Worm (Caenorhabditis elegans) whole organism, L2 larva: Measurements from ENCODE around the gene magu-2.

Source experiments
- C34F6.9 ChIP-seq: fragments of 150-350 bp; optimal IDR thresholded peaks from 2 replicates; lab custom pipeline; 2014; ENCODE audit warnings: missing biosample characterization, missing genetic modification characterization
- F13H6.1 ChIP-seq: sonication (generic microtip); optimal IDR thresholded peaks from 2 replicates; lab custom pipeline; 2016; ENCODE audit warnings: missing genetic modification characterization, missing compliant biosample characterization
- ZK546.5 ChIP-seq: sonication (generic microtip); optimal IDR thresholded peaks from 2 replicates; lab custom pipeline; 2017; ENCODE audit warnings: missing biosample characterization, missing genetic modification characterization
- alr-1 ChIP-seq: fragments of 150-350 bp; optimal IDR thresholded peaks from 2 replicates; lab custom pipeline; 2014; ENCODE audit warnings: missing biosample characterization, missing genetic modification characterization
- aly-2 ChIP-seq: fragments of 150-350 bp; optimal IDR thresholded peaks from 2 replicates; lab custom pipeline; 2014; ENCODE audit warnings: missing biosample characterization, missing genetic modification characterization
- ama-1 ChIP-seq: fragments of 150-350 bp; optimal IDR thresholded peaks from 2 replicates; lab custom pipeline; 2018; ENCODE audit warnings: inconsistent platforms
- ceh-16 ChIP-seq: fragments of 150-350 bp; optimal IDR thresholded peaks from 2 replicates; lab custom pipeline; 2014; ENCODE audit warnings: missing biosample characterization, missing genetic modification characterization
- ceh-82 ChIP-seq: fragments of 150-350 bp; optimal IDR thresholded peaks from 2 replicates; lab custom pipeline; 2014; ENCODE audit warnings: missing biosample characterization, missing genetic modification characterization
- crh-2 ChIP-seq: sonication (generic microtip); optimal IDR thresholded peaks from 2 replicates; lab custom pipeline; 2017; ENCODE audit warnings: missing biosample characterization, missing genetic modification characterization
- dmd-4 ChIP-seq: sonication (generic microtip); optimal IDR thresholded peaks from 2 replicates; lab custom pipeline; 2017; ENCODE audit warnings: missing biosample characterization, missing genetic modification characterization
- egl-27 ChIP-seq: sonication (generic microtip); optimal IDR thresholded peaks from 3 replicates; lab custom pipeline; 2017; ENCODE audit warnings: missing biosample characterization, missing genetic modification reagents, missing genetic modification characterization
- elt-3 ChIP-seq: sonication (generic microtip); optimal IDR thresholded peaks from 2 replicates; lab custom pipeline; 2017; ENCODE audit warnings: missing biosample characterization, missing genetic modification characterization
- fos-1 ChIP-seq: fragments of 150-350 bp; optimal IDR thresholded peaks from 2 replicates; lab custom pipeline; 2014; ENCODE audit warnings: missing biosample characterization, missing genetic modification characterization
- gmeb-1 ChIP-seq: fragments of 150-350 bp; optimal IDR thresholded peaks from 2 replicates; lab custom pipeline; 2014; ENCODE audit warnings: missing biosample characterization, missing genetic modification characterization
- lin-13 ChIP-seq: fragments of 150-350 bp; optimal IDR thresholded peaks from 2 replicates; lab custom pipeline; 2014; ENCODE audit warnings: missing biosample characterization, missing genetic modification reagents, missing genetic modification characterization
- lin-39 ChIP-seq: fragments of 150-350 bp; optimal IDR thresholded peaks from 2 replicates; lab custom pipeline; 2014; ENCODE audit warnings: missing biosample characterization, missing genetic modification reagents, missing genetic modification characterization
- lsy-2 ChIP-seq, 2 experiments: fragments of 150-350 bp in 1 of 2; sonication (generic microtip) in 1 of 2; optimal IDR thresholded peaks; 2 replicates each; lab custom pipeline; 2014 to 2017; ENCODE audit warnings: missing biosample characterization in 2 of 2, missing genetic modification characterization in 2 of 2
- mab-5 ChIP-seq: fragments of 150-350 bp; optimal IDR thresholded peaks from 2 replicates; lab custom pipeline; 2014; ENCODE audit warnings: missing biosample characterization, missing genetic modification characterization
- mdl-1 ChIP-seq, 2 experiments: fragments of 150-350 bp in 1 of 2; sonication (generic microtip) in 1 of 2; optimal IDR thresholded peaks; 2 replicates each; lab custom pipeline; 2017; ENCODE audit warnings: missing biosample characterization in 2 of 2, missing genetic modification characterization in 2 of 2
- nhr-12 ChIP-seq: fragments of 150-350 bp; optimal IDR thresholded peaks from 2 replicates; lab custom pipeline; 2014; ENCODE audit warnings: missing biosample characterization, missing genetic modification characterization
- nhr-129 ChIP-seq: fragments of 150-350 bp; optimal IDR thresholded peaks from 2 replicates; lab custom pipeline; 2014; ENCODE audit warnings: missing biosample characterization, missing genetic modification characterization
- nhr-237 ChIP-seq: fragments of 150-350 bp; optimal IDR thresholded peaks from 2 replicates; lab custom pipeline; 2014; ENCODE audit warnings: missing biosample characterization, missing genetic modification characterization
- nhr-25 ChIP-seq: fragments of 150-350 bp; sonication (generic microtip); optimal IDR thresholded peaks from 3 replicates; lab custom pipeline; 2014; ENCODE audit warnings: missing biosample characterization, missing genetic modification characterization
- nhr-6 ChIP-seq: fragments of 150-350 bp; optimal IDR thresholded peaks from 2 replicates; lab custom pipeline; 2014; ENCODE audit warnings: missing biosample characterization, missing genetic modification characterization
- nhr-77 ChIP-seq: fragments of 150-350 bp; optimal IDR thresholded peaks from 2 replicates; lab custom pipeline; 2014; ENCODE audit warnings: missing biosample characterization, missing genetic modification characterization
- peb-1 ChIP-seq: fragments of 150-350 bp; optimal IDR thresholded peaks from 2 replicates; lab custom pipeline; 2014; ENCODE audit warnings: missing biosample characterization, missing genetic modification characterization
- sem-4 ChIP-seq: fragments of 150-350 bp; optimal IDR thresholded peaks from 2 replicates; lab custom pipeline; 2014; ENCODE audit warnings: missing biosample characterization, missing genetic modification reagents, missing genetic modification characterization
- skn-1 ChIP-seq: sonication (generic microtip); optimal IDR thresholded peaks from 2 replicates; lab custom pipeline; 2017; ENCODE audit warnings: missing biosample characterization, missing genetic modification characterization
- sma-3 ChIP-seq: sonication (generic microtip); optimal IDR thresholded peaks from 2 replicates; lab custom pipeline; 2016; ENCODE audit warnings: missing genetic modification reagents, missing genetic modification characterization, missing compliant biosample characterization
- sma-9 ChIP-seq, 2 experiments: fragments of 150-350 bp in 1 of 2; sonication (generic microtip) in 1 of 2; optimal IDR thresholded peaks; 2 replicates each; lab custom pipeline; 2014 to 2016; ENCODE audit warnings: missing genetic modification characterization in 2 of 2, mild to moderate bottlenecking in 1 of 2, missing biosample characterization in 1 of 2, missing compliant biosample characterization in 1 of 2, missing genetic modification reagents in 1 of 2, moderate library complexity in 1 of 2
- snpc-4 ChIP-seq: fragments of 150-350 bp; optimal IDR thresholded peaks from 2 replicates; lab custom pipeline; 2014; ENCODE audit warnings: missing biosample characterization, missing genetic modification characterization
- unc-55 ChIP-seq: fragments of 150-350 bp; sonication (generic microtip); optimal IDR thresholded peaks from 3 replicates; lab custom pipeline; 2014; ENCODE audit warnings: missing biosample characterization, missing genetic modification reagents, missing genetic modification characterization
- unc-62 ChIP-seq: fragments of 150-350 bp; optimal IDR thresholded peaks from 2 replicates; lab custom pipeline; 2014; ENCODE audit warnings: missing biosample characterization, missing genetic modification reagents, missing genetic modification characterization
- zag-1 ChIP-seq: fragments of 150-350 bp; optimal IDR thresholded peaks from 2 replicates; lab custom pipeline; 2014; ENCODE audit warnings: missing biosample characterization, missing genetic modification characterization
- ztf-1 ChIP-seq: fragments of 200-800 bp; sonication (Bioruptor generic); conservative IDR thresholded peaks from 2 replicates; pipeline ENCODE4 v1.3.6; 2022; ENCODE audit warnings: missing genetic modification characterization, missing compliant biosample characterization
- ztf-11 ChIP-seq: sonication (generic microtip); optimal IDR thresholded peaks from 2 replicates; lab custom pipeline; 2017; ENCODE audit warnings: missing biosample characterization, missing genetic modification characterization
- ztf-4 ChIP-seq: fragments of 150-350 bp; optimal IDR thresholded peaks from 2 replicates; lab custom pipeline; 2014; ENCODE audit warnings: missing biosample characterization, missing genetic modification characterization

Gene magu-2

DNA sequence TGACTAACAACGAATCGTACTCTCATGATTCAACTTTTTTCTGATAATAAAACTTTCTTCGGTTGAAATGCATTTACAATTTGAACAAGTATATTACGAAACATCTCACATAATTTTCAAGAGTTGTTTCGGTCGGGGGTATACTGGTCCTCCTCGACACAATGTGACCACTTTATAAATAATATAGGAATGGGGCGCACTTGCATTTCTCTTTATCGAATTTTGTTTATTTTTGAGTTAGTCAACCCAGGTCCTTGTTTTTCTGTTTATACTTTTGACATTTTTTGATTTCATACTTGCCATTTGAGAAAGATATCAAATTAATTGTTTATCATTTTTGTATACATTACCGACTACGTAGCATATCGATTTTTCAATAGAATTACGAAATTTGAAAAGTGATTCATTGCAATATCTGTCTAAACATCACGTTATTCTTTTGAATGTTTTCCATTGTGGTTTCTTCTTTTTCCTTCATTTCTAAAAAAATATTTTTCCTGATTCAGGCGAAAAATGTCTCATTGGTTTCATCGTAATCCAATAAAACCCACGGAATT, 26.9 kb downstream of the magu-2 start, which contains the start of gene B0507.2 (continued):
- no peak for TF ChIP-seq ztf-11 (tag; lab: Kevin White, UChicago)
- TF ChIP-seq nhr-129 (tag; lab: Kevin White, UChicago) = peak; percentile 9
- TF ChIP-seq dmd-4 (tag; lab: Kevin White, UChicago) = no peak
- no peak for TF ChIP-seq nhr-12

DNA sequence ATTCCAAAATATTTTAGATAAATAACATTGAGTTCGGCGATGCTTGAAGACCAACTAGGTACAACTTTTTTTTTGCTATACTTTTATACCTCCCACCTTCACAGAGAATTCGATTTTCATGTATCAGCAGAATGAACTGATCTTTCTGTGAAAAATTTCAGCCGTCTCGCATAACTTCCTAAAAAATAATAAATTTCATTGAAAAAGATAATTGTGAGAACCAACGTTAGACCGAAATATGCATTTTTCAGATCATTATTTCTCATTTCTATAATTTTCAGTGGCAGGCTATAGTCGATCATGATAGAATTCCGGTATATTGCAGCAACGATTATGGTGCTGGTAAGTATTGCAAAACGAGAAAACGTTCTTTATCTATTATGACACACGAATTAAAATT, 29.2 kb downstream of the magu-2 start, which contains the start of gene srx-115:
TSS of gene srx-115 (plus strand) at position 301 of the 400 bp plus-strand sequence.
- TF ChIP-seq ztf-1 (GFP tag; lab: Robert Waterston, UW) = no peak
- no peak for TF ChIP-seq sma-9 (GFP tag; optimal IDR thresholded peaks at IDR 0.05; lab: Kevin White, UChicago)
- no peak for TF ChIP-seq sma-9 (tag; optimal IDR thresholded peaks at IDR 0.05; lab: Kevin White, UChicago)
- no peak for TF ChIP-seq mdl-1 (tag; optimal IDR thresholded peaks at IDR 0.05; lab: Kevin White, UChicago)
- no peak for TF ChIP-seq C34F6.9 (tag; lab: Kevin White, UChicago)
- no peak for TF ChIP-seq unc-62 (GFP tag; lab: Kevin White, UChicago)
- no peak for TF ChIP-seq zag-1 (tag; lab: Kevin White, UChicago)
- no peak for TF ChIP-seq unc-55 (GFP tag; lab: Kevin White, UChicago)
- TF ChIP-seq lin-39 = no peak
- no peak for TF ChIP-seq lin-13 (GFP tag; lab: Kevin White, UChicago)
- no peak for TF ChIP-seq ztf-4 (tag; lab: Kevin White, UChicago)
- TF ChIP-seq ztf-11 (tag; lab: Kevin White, UChicago) = no peak
- no peak for TF ChIP-seq alr-1
- no peak for TF ChIP-seq ceh-16 (tag; lab: Kevin White, UChicago)
- no peak for TF ChIP-seq nhr-6 (tag; lab: Kevin White, UChicago)
- no peak for TF ChIP-seq fos-1 (tag; lab: Kevin White, UChicago)
- no peak for TF ChIP-seq ama-1 (lab: Kevin White, UChicago)
- TF ChIP-seq ceh-82 (tag; lab: Kevin White, UChicago) = no peak
- no peak for TF ChIP-seq nhr-77 (tag; lab: Kevin White, UChicago)
- TF ChIP-seq ZK546.5 (tag; lab: Kevin White, UChicago) = no peak

DNA sequence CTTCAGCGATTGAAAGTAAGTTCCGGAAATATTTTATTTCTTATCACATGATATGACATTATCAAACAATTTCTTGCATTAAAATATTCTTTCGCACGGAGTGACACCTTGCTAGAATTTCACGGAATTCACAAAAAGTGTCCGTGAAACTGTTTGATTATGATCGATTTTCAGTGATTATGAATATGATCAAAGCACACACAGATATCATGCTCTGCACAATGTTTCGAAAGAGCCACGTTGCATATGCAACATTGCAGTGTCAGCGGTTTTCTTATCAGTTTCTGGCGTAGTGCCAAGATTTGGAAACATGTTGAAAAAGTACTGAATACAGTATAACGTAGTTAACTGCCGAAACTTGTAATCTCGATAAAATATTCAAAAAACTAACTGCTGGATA, 31.7 kb downstream of the magu-2 start:
- TF ChIP-seq dmd-4 (tag; lab: Kevin White, UChicago) (no peak), nhr-25 (tag; lab: Kevin White, UChicago) (no peak), F13H6.1 (tag; lab: Kevin White, UChicago) (peak; percentile 22), peb-1 (no peak), sma-3 (GFP tag; lab: Kevin White, UChicago) (no peak), snpc-4 (tag; lab: Kevin White, UChicago) (no peak), mab-5 (tag; lab: Kevin White, UChicago) (no peak), nhr-129 (tag; lab: Kevin White, UChicago) (no peak), gmeb-1 (tag; lab: Kevin White, UChicago) (peak; percentile 40), sem-4 (tag; lab: Kevin White, UChicago) (no peak), aly-2 (tag; lab: Kevin White, UChicago) (no peak), fos-1 (tag; lab: Kevin White, UChicago) (peak; percentile 93), sma-9 (GFP tag; optimal IDR thresholded peaks at IDR 0.05; lab: Kevin White, UChicago) (peak; percentile 88), sma-9 (tag; optimal IDR thresholded peaks at IDR 0.05; lab: Kevin White, UChicago) (no peak), lin-39 (no peak), nhr-237 (no peak), crh-2 (tag; lab: Kevin White, UChicago) (peak; percentile 91)

DNA sequence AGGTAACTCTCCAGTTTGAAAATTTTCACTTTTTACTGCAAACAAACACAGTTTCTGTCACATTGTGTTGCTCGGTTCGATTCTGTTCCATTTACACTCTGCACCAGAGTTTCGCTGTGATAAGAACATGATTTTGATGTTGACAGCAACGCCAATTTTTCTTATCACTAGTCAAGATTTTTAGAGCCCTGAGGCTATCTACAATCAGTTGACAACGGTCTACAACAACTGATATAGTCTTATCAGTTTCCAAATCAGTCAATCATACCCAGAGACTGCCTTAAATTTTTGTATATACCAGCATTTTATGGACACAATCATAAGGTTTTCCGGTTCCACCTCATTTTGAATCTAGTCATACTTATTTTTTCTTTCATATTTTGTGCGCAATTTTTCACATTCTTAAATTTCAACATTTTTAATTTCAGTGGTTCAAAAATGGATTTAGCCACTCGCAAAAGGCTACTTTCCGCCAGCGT, 32.3 kb downstream of the magu-2 start, which contains the start of gene B0507.3:
TSS of gene B0507.3 (plus strand) at position 429 of the 479 bp plus-strand sequence.
- TF ChIP-seq gmeb-1 (tag; lab: Kevin White, UChicago) (peak; percentile 20), peb-1 (no peak), skn-1 (tag; lab: Kevin White, UChicago) (peak; percentile 50), fos-1 (tag; lab: Kevin White, UChicago) (peak; percentile 98), ceh-16 (tag; lab: Kevin White, UChicago) (no peak), elt-3 (no peak), sma-3 (GFP tag; lab: Kevin White, UChicago) (peak; percentile 43), lsy-2 (tag; optimal IDR thresholded peaks at IDR 0.05; lab: Kevin White, UChicago) (no peak), nhr-25 (tag; lab: Kevin White, UChicago) (no peak), mdl-1 (tag; optimal IDR thresholded peaks at IDR 0.05; lab: Kevin White, UChicago) (no peak), sma-9 (GFP tag; optimal IDR thresholded peaks at IDR 0.05; lab: Kevin White, UChicago) (peak; percentile 91), sma-9 (tag; optimal IDR thresholded peaks at IDR 0.05; lab: Kevin White, UChicago) (no peak), crh-2 (tag; lab: Kevin White, UChicago) (peak; percentile 66), F13H6.1 (tag; lab: Kevin White, UChicago) (peak; percentile 65), egl-27 (peak; percentile 48)
